Fruit fly (Drosophila melanogaster): ENCODE results near the gene Orct.
A peak's percentile ranks its signal among the peaks of the same experiment; 100 is the strongest.

The Orct gene

DNA sequence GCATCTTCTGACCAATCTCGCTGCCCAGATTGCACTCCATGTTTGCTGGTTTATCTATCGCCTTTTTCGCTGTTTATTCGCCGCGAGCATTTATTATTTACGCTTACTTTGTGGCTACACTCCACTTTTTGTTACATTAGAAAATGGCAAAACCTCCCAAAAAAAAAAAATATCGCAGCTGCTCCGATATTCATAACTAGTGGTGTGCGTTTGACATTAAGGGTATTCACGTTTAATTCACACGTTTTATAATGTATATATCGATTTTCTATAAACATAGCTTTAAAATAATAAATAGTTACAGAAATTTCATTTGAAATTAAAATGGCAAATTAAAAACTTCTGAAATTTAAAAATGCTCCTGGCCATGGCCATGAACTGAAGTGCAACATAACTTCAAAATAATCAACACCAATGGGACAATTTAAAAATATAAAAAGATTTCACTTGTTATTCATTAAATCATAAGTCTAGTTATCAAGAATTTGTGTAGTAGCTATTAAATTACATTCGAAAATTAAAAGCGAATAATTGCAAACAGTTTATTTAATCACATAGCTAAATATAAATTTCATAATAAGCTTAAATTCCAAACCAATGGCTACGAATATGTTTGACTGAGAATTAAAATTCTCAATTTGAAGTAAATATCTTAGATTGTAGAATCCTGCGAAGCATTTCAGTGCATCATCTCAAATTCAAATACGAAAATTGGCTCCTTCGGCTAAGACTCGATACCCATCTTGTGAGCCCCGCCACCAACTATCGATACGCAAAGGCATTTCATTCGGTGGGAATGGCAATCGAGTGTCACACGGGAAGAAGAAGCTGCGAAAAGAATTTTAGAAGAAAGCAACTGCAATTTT lies 42.4 kb downstream of the Orct start, which contains the start of the genes Nab2 and BRWD3 (continued):
- TF ChIP-seq Fer3 (tag; optimal IDR thresholded peaks at IDR 0.05) (no peak), CG9437 (GFP tag; optimal IDR thresholded peaks at IDR 0.05) (peak; percentile 33), CG34376 (GFP tag; optimal IDR thresholded peaks at IDR 0.05) (no peak), Dip3 (GFP tag; optimal IDR thresholded peaks at IDR 0.05) (no peak), Hmr (GFP tag; optimal IDR thresholded peaks at IDR 0.05) (no peak), da (GFP tag; optimal IDR thresholded peaks at IDR 0.05) (no peak), dpn (GFP tag; optimal IDR thresholded peaks at IDR 0.05) (peak in 1 of 2 experiments; percentile 15), nmo (GFP tag; optimal IDR thresholded peaks at IDR 0.05) (peak; percentile 70), CG12659 (GFP tag; optimal IDR thresholded peaks at IDR 0.05) (peak; percentile 42), grau (tag; optimal IDR thresholded peaks at IDR 0.05) (no peak), ranshi (GFP tag; IDR thresholded peaks at IDR 0.05) (peak; percentile 37; the same call in 1 of the 2 replicates), CG2129 (GFP tag; IDR thresholded peaks at IDR 0.05; ENCODE audit: partially characterized antibody) (peak; percentile 17), bowl (GFP tag; IDR thresholded peaks at IDR 0.05) (no peak), CG1024 (GFP tag; IDR thresholded peaks at IDR 0.05) (0 out of 2 replicates have a peak, but pooled peaks have one; percentile 32), CG4820 (GFP tag; optimal IDR thresholded peaks at IDR 0.05) (peak; percentile 5), CG7928 (GFP tag; optimal IDR thresholded peaks at IDR 0.05) (no peak), CG17568 (GFP tag; optimal IDR thresholded peaks at IDR 0.05) (no peak), lola (GFP tag; optimal IDR thresholded peaks at IDR 0.05) (peak in 1 of 3 experiments; percentile 67), CG6791 (GFP tag; IDR thresholded peaks at IDR 0.05; ENCODE audit: partially characterized antibody) (peak; percentile 85), hb (GFP tag; IDR thresholded peaks at IDR 0.05; ENCODE audit: partially characterized antibody) (peak; percentile 59; the same call in 1 of the 3 replicates), CG14860 (GFP tag; IDR thresholded peaks at IDR 0.05; ENCODE audit: partially characterized antibody) (peak; percentile 42; the same call in 2 of the 3 replicates), chm (GFP tag; IDR thresholded peaks at IDR 0.05) (no peak), insv (GFP tag; optimal IDR thresholded peaks at IDR 0.05) (no peak), CG15601 (tag; optimal IDR thresholded peaks at IDR 0.05) (no peak), chinmo (GFP tag; IDR thresholded peaks at IDR 0.05; ENCODE audit: partially characterized antibody) (peak; percentile 45; the same call in 1 of the 4 replicates), CG31365 (tag; optimal IDR thresholded peaks at IDR 0.05) (no peak), trem (tag; optimal IDR thresholded peaks at IDR 0.05) (no peak), CG9609 (GFP tag; optimal IDR thresholded peaks at IDR 0.05) (no peak), HLH4C (GFP tag; IDR thresholded peaks at IDR 0.05; ENCODE audit: partially characterized antibody) (peak; percentile 43), danr (GFP tag; IDR thresholded peaks at IDR 0.05) (no peak), shn (GFP tag; optimal IDR thresholded peaks at IDR 0.05) (no peak), wek (GFP tag; optimal IDR thresholded peaks at IDR 0.05) (peak; percentile 83), CG7963 (GFP tag; IDR thresholded peaks at IDR 0.05; ENCODE audit: partially characterized antibody) (peak; percentile 69; the same call in 2 of the 3 replicates), onecut (GFP tag; IDR thresholded peaks at IDR 0.05) (peak; percentile 79), vvl (GFP tag; IDR thresholded peaks at IDR 0.05) (peak; percentile 66), Tbp (GFP tag; optimal IDR thresholded peaks at IDR 0.05) (no peak), grn (GFP tag; optimal IDR thresholded peaks at IDR 0.05) (no peak), CG14441 (GFP tag; IDR thresholded peaks at IDR 0.05) (peak; percentile 40; the same call in 1 of the 2 replicates), Sin3A (optimal IDR thresholded peaks at IDR 0.05) (peak; percentile 18), tna (GFP tag; IDR thresholded peaks at IDR 0.05; ENCODE audit: partially characterized antibody) (no peak), CG11723 (GFP tag; optimal IDR thresholded peaks at IDR 0.05) (no peak), amos (GFP tag; IDR thresholded peaks at IDR 0.05; ENCODE audit: partially characterized antibody) (peak; percentile 83), ken (GFP tag; IDR thresholded peaks at IDR 0.05) (peak; percentile 60; the same call in 1 of the 3 replicates), CG4360 (GFP tag; IDR thresholded peaks at IDR 0.05) (no peak), zfh2 (GFP tag; optimal IDR thresholded peaks at IDR 0.05) (peak; percentile 25), CG42726 (GFP tag; IDR thresholded peaks at IDR 0.05; ENCODE audit: partially characterized antibody) (peak; percentile 81), crp (GFP tag; optimal IDR thresholded peaks at IDR 0.05) (peak in 1 of 2 experiments; percentile 24)
